Worm (Caenorhabditis elegans) whole organism, midembryonic: Measurements from ENCODE around the gene srv-32.

Experiments used
- T22C8.4 ChIP-seq: fragments of 200-800 bp; sonication (Bioruptor generic); IDR thresholded peaks from 2 replicates; pipeline ENCODE4 v1.3.6; 2022; ENCODE audit warnings: missing genetic modification characterization, missing compliant biosample characterization
- cog-1 ChIP-seq: sonication (generic microtip); optimal IDR thresholded peaks from 2 replicates; lab custom pipeline; 2016; ENCODE audit warnings: missing genetic modification characterization, missing compliant biosample characterization
- flt-1 ChIP-seq: fragments of 200-800 bp; sonication (Bioruptor generic); IDR thresholded peaks from 2 replicates; pipeline ENCODE4 v1.3.6; 2022; ENCODE audit warnings: missing genetic modification characterization, missing compliant biosample characterization
- klf-2 ChIP-seq: fragments of 200-800 bp; sonication (Bioruptor generic); conservative IDR thresholded peaks from 2 replicates; pipeline ENCODE4 v1.3.6; 2022; ENCODE audit warnings: missing genetic modification reagents, missing genetic modification characterization, missing compliant biosample characterization
- tab-1 ChIP-seq: fragments of 200-800 bp; sonication (Bioruptor generic); IDR thresholded peaks from 2 replicates; pipeline ENCODE4 v1.3.6; 2022; ENCODE audit warnings: missing genetic modification characterization, missing compliant biosample characterization
- ztf-23 ChIP-seq: fragments of 200-800 bp; sonication (Bioruptor generic); IDR thresholded peaks from 2 replicates; pipeline ENCODE4 v1.3.6; 2022; ENCODE audit warnings: missing genetic modification reagents, missing genetic modification characterization, missing compliant biosample characterization
- ztf-29 ChIP-seq: fragments of 200-800 bp; sonication (Bioruptor generic); IDR thresholded peaks from 2 replicates; pipeline ENCODE4 v1.3.6; 2022; ENCODE audit warnings: missing genetic modification reagents, missing genetic modification characterization, missing compliant biosample characterization

ce11 chrIV:6301764-6302163, 19.7 kb upstream of the srv-32 start, which contains the start of gene srv-26:
- TF ChIP-seq ztf-23, result no peak
- TF ChIP-seq T22C8.4 (GFP tag; lab: Robert Waterston, UW), result no peak
- no peak for TF ChIP-seq flt-1
- TF ChIP-seq klf-2 (GFP tag; lab: Robert Waterston, UW), result no peak
- TF ChIP-seq tab-1, result no peak
- TF ChIP-seq ztf-29 (GFP tag; lab: Robert Waterston, UW), result no peak
- no peak for TF ChIP-seq cog-1 (tag; lab: Kevin White, UChicago)
